Worm (Caenorhabditis elegans): ENCODE measurements around the gene C11H1.9.
A peak's percentile ranks its signal among the peaks of the same experiment; 100 is the strongest.

C11H1.9 gene

DNA sequence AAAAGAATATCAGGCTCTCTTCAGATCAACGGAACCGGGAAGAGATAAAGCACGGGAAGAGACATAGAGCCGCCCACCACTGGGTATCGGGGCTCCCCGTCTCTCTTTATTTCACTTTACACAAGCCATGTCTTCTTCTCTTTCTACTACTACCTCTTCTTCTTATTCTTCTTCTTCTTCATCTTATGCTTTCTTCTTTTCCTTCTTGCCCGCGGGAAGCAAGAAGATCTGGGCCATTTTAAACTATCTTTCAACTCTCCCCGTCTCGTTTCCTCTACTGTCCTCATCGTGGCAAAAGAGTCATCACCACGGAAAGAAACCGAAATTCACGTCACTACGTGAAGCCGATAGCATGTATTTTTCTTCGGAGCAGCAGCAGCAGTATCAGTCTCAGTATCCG, 27.6 kb downstream of the C11H1.9 start:
- TF ChIP-seq somi-1 (GFP tag; optimal IDR thresholded peaks at IDR 0.05) (peak; percentile 24), nhr-120 (GFP tag; IDR thresholded peaks at IDR 0.05) (no peak), cebp-1 (GFP tag; IDR thresholded peaks at IDR 0.05) (no peak), cebp-1 (tag; optimal IDR thresholded peaks at IDR 0.05) (no peak), cebp-2 (GFP tag; IDR thresholded peaks at IDR 0.05) (no peak), F39B2.1 (GFP tag; IDR thresholded peaks at IDR 0.05) (no peak), lag-1 (GFP tag; IDR thresholded peaks at IDR 0.05) (no peak)

DNA sequence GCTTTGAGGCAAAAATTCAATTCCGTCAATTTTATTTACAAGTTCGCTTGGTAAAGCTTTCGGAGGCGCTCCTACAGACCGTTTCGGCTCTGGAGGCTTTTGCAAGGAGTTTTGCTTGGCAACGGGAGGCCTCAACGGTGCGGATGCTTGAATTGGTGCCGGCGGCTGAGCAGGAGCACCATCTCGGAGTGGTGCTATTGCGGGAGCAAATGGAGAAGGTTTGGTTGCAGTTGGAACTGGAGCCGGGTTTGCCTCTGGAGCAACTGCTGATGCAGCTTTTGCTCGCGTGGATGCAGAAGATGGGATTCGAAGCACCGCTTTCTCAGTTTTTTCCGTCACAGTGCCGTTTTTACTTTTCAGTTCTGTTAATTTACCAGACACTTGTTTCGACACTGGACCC, 30.2 kb downstream of the C11H1.9 start:
- TF ChIP-seq snpc-3.4 (tag; optimal IDR thresholded peaks at IDR 0.05) (no peak), nfya-1 (tag; optimal IDR thresholded peaks at IDR 0.05; ENCODE audit: borderline replicate concordance, insufficient read depth) (no peak), let-607 (tag; optimal IDR thresholded peaks at IDR 0.05) (no peak), zfh-2 (GFP tag; conservative IDR thresholded peaks at IDR 0.05) (peak; percentile 69), ceh-91 (GFP tag; IDR thresholded peaks at IDR 0.05) (no peak), mes-4 (tag; optimal IDR thresholded peaks at IDR 0.05) (no peak), egrh-3 (GFP tag; IDR thresholded peaks at IDR 0.05) (peak; percentile 47; the same call in 1 of the 2 replicates), rcor-1 (GFP tag; IDR thresholded peaks at IDR 0.05) (no peak), nhr-27 (tag; optimal IDR thresholded peaks at IDR 0.05) (peak; percentile 16)

DNA sequence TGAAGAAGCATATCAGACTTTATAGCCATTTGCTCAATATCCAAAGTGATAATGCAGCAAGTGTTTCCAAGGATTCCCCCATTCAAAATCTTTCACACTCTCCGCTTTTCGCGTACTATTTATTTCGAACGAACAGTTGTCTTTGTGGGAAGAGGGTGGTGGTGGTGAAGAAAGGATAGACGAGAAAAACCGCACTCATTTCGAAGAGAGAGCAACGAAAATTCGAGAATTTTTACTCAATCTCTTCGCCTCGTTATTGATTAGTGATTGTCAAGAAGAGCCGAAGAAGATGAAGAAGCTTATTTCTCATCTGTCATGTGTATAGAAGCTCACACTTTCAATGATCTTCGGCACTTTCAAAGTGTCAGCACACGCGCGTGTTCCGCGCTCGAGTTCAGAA, 32.3 kb downstream of the C11H1.9 start:
- TF ChIP-seq F57A8.1 (GFP tag; optimal IDR thresholded peaks at IDR 0.05) (no peak), rpc-1 (optimal IDR thresholded peaks at IDR 0.05) (no peak), rpc-1 (tag; optimal IDR thresholded peaks at IDR 0.05) (no peak), aptf-2 (GFP tag; conservative IDR thresholded peaks at IDR 0.05) (no peak), ceh-27 (GFP tag; optimal IDR thresholded peaks at IDR 0.05) (no peak), ekl-4 (GFP tag; IDR thresholded peaks at IDR 0.05) (no peak), nhr-80 (tag; optimal IDR thresholded peaks at IDR 0.05) (no peak), ceh-58 (GFP tag; IDR thresholded peaks at IDR 0.05) (no peak), hmg-20 (GFP tag; IDR thresholded peaks at IDR 0.05) (no peak), egl-18 (GFP tag; IDR thresholded peaks at IDR 0.05) (no peak), F23B12.7 (tag; optimal IDR thresholded peaks at IDR 0.05; ENCODE audit: insufficient read depth) (no peak), rec-8 (tag; optimal IDR thresholded peaks at IDR 0.05) (no peak), egl-44 (GFP tag; IDR thresholded peaks at IDR 0.05) (no peak), T26A5.8 (tag; optimal IDR thresholded peaks at IDR 0.05) (no peak), cebp-2 (GFP tag; IDR thresholded peaks at IDR 0.05) (no peak)

DNA sequence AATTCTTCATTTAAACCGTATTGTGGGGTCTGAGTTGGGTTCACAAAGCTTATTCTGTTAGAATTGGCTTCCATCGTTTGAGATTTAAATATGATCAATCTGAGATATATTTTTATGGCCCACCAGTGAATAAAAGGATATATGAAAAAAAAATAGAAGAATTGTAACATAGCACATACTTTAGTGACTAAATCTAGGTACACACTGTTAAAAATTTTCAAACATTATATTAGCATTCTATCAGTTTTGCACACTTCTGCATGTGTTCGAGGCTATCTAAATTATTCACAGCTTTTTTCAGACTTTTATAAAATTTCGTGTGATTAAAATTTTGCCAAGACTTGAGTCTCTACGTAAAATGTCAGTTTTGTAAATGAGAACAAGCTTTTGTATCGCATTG, 38.7 kb downstream of the C11H1.9 start, which contains the start of gene E02H4.2:
Gene E02H4.2 (minus strand): TSS at position 101 of the 400 bp plus-strand sequence.
- TF ChIP-seq ztf-25 (GFP tag; IDR thresholded peaks at IDR 0.05) (no peak), hrde-1 (tag; optimal IDR thresholded peaks at IDR 0.05; ENCODE audit: borderline replicate concordance) (no peak), ets-4 (GFP tag; optimal IDR thresholded peaks at IDR 0.05) (no peak), nhr-120 (GFP tag; IDR thresholded peaks at IDR 0.05) (no peak), ceh-27 (GFP tag; optimal IDR thresholded peaks at IDR 0.05) (no peak), snpc-1.3 (tag; optimal IDR thresholded peaks at IDR 0.05; ENCODE audit: insufficient read depth) (no peak), T07F8.4 (tag; optimal IDR thresholded peaks at IDR 0.05) (no peak), ama-1 (optimal IDR thresholded peaks at IDR 0.05) (no peak), ama-1 (GFP tag; optimal IDR thresholded peaks at IDR 0.05) (no peak), gei-17 (GFP tag; optimal IDR thresholded peaks at IDR 0.05) (no peak), ceh-91 (GFP tag; IDR thresholded peaks at IDR 0.05) (no peak), mxl-1 (tag; optimal IDR thresholded peaks at IDR 0.05) (no peak)
